Worm (Caenorhabditis elegans): ENCODE data around the gene C39B5.14.

C39B5.14 gene

ce11 chrIII:2197706-2198105 is 13.5 kb upstream of the C39B5.14 start, which contains the start of gene C39B5.6:
Gene C39B5.6, plus strand, starts transcription at chrIII:2198006.
- TF ChIP-seq ceh-43 (GFP tag; optimal IDR thresholded peaks at IDR 0.05) (no peak), elt-1 (tag; optimal IDR thresholded peaks at IDR 0.05; ENCODE audit: borderline replicate concordance, insufficient read depth) (no peak), hlh-1 (tag; optimal IDR thresholded peaks at IDR 0.05) (no peak), sem-2 (GFP tag; optimal IDR thresholded peaks at IDR 0.05) (no peak), lin-32 (GFP tag; optimal IDR thresholded peaks at IDR 0.05) (no peak), mls-2 (tag; optimal IDR thresholded peaks at IDR 0.05) (no peak), zip-8 (tag; optimal IDR thresholded peaks at IDR 0.05) (no peak), sptf-1 (tag; optimal IDR thresholded peaks at IDR 0.05) (no peak), ham-2 (GFP tag; optimal IDR thresholded peaks at IDR 0.05) (no peak), lsy-2 (tag; optimal IDR thresholded peaks at IDR 0.05) (no peak), nhr-2 (tag; optimal IDR thresholded peaks at IDR 0.05) (no peak), unc-120 (tag; optimal IDR thresholded peaks at IDR 0.05; ENCODE audit: poor library complexity, severe bottlenecking) (no peak), cnd-1 (tag; optimal IDR thresholded peaks at IDR 0.05) (no peak), pha-4 (tag; optimal IDR thresholded peaks at IDR 0.05) (no peak), tbx-8 (GFP tag; optimal IDR thresholded peaks at IDR 0.05) (no peak), unc-62 (GFP tag; optimal IDR thresholded peaks at IDR 0.05) (no peak), M03D4.4 (tag; optimal IDR thresholded peaks at IDR 0.05) (no peak), drap-1 (GFP tag; optimal IDR thresholded peaks at IDR 0.05) (no peak), flh-1 (GFP tag; optimal IDR thresholded peaks at IDR 0.05) (no peak)

- TF ChIP-seq tbx-8 (GFP tag; optimal IDR thresholded peaks at IDR 0.05) = no peak
- no peak for TF ChIP-seq drap-1 (GFP tag; optimal IDR thresholded peaks at IDR 0.05)
- no peak for TF ChIP-seq nhr-28 (tag; optimal IDR thresholded peaks at IDR 0.05)
- TF ChIP-seq unc-62 (GFP tag; optimal IDR thresholded peaks at IDR 0.05) = no peak
- TF ChIP-seq ceh-39 (tag; optimal IDR thresholded peaks at IDR 0.05) = no peak
- no peak for TF ChIP-seq sptf-1 (tag; optimal IDR thresholded peaks at IDR 0.05)
- no peak for TF ChIP-seq ceh-43 (GFP tag; optimal IDR thresholded peaks at IDR 0.05)
- TF ChIP-seq elt-3 (tag; optimal IDR thresholded peaks at IDR 0.05) = no peak
These were observed 6.1 kb upstream of the C39B5.14 start for ce11 chrIII:2205155-2205554.

- TF ChIP-seq ceh-43 (GFP tag; optimal IDR thresholded peaks at IDR 0.05) (no peak), lin-32 (GFP tag; optimal IDR thresholded peaks at IDR 0.05) (no peak), nhr-237 (tag; optimal IDR thresholded peaks at IDR 0.05) (no peak), ham-2 (GFP tag; optimal IDR thresholded peaks at IDR 0.05) (no peak), mep-1 (tag; optimal IDR thresholded peaks at IDR 0.05) (no peak), nhr-2 (tag; optimal IDR thresholded peaks at IDR 0.05) (no peak), hlh-1 (tag; optimal IDR thresholded peaks at IDR 0.05) (no peak), elt-1 (tag; optimal IDR thresholded peaks at IDR 0.05; ENCODE audit: borderline replicate concordance, insufficient read depth) (no peak), lsy-2 (tag; optimal IDR thresholded peaks at IDR 0.05) (no peak), sptf-1 (tag; optimal IDR thresholded peaks at IDR 0.05) (no peak), unc-62 (GFP tag; optimal IDR thresholded peaks at IDR 0.05) (no peak), mab-5 (tag; optimal IDR thresholded peaks at IDR 0.05) (no peak), lin-13 (tag; optimal IDR thresholded peaks at IDR 0.05) (no peak), nhr-76 (tag; optimal IDR thresholded peaks at IDR 0.05) (no peak), ztf-11 (tag; optimal IDR thresholded peaks at IDR 0.05) (no peak)
These were observed 3.4 kb upstream of the C39B5.14 start, which contains the start of gene C39B5.5 for ce11 chrIII:2207864-2208263. Gene C39B5.5, plus strand, starts transcription at chrIII:2208164.

- no peak for TF ChIP-seq elt-3 (tag; optimal IDR thresholded peaks at IDR 0.05)
- no peak for TF ChIP-seq cnd-1 (tag; optimal IDR thresholded peaks at IDR 0.05)
- no peak for TF ChIP-seq lin-32 (GFP tag; optimal IDR thresholded peaks at IDR 0.05)
- no peak for TF ChIP-seq unc-120 (tag; optimal IDR thresholded peaks at IDR 0.05; ENCODE audit: poor library complexity, severe bottlenecking)
- no peak for TF ChIP-seq unc-62 (GFP tag; optimal IDR thresholded peaks at IDR 0.05)
- TF ChIP-seq mep-1 (tag; optimal IDR thresholded peaks at IDR 0.05) = no peak
These were observed 619 bp upstream of the C39B5.14 start for ce11 chrIII:2210601-2211000.

ce11 chrIII:2212343-2212742 is 1.1 kb downstream of the C39B5.14 start:
- TF ChIP-seq ham-2 (GFP tag; optimal IDR thresholded peaks at IDR 0.05) (no peak), sem-2 (GFP tag; optimal IDR thresholded peaks at IDR 0.05) (no peak), drap-1 (GFP tag; optimal IDR thresholded peaks at IDR 0.05) (no peak), nhr-12 (tag; optimal IDR thresholded peaks at IDR 0.05) (no peak), mls-2 (tag; optimal IDR thresholded peaks at IDR 0.05) (no peak), zip-8 (tag; optimal IDR thresholded peaks at IDR 0.05) (no peak), flh-1 (GFP tag; optimal IDR thresholded peaks at IDR 0.05) (no peak), ces-1 (GFP tag; optimal IDR thresholded peaks at IDR 0.05) (no peak), snpc-4 (tag; optimal IDR thresholded peaks at IDR 0.05) (no peak), ceh-39 (tag; optimal IDR thresholded peaks at IDR 0.05) (no peak), unc-39 (tag; optimal IDR thresholded peaks at IDR 0.05) (no peak), cnd-1 (tag; optimal IDR thresholded peaks at IDR 0.05) (no peak), elt-3 (tag; optimal IDR thresholded peaks at IDR 0.05) (no peak), lsy-2 (tag; optimal IDR thresholded peaks at IDR 0.05) (no peak), pha-4 (tag; optimal IDR thresholded peaks at IDR 0.05) (no peak), lin-32 (GFP tag; optimal IDR thresholded peaks at IDR 0.05) (no peak)
